Worm (Caenorhabditis elegans) whole organism, L2 larva: ENCODE measurements around the gene F26F12.8.

ENCODE experiments used
- C34F6.9 ChIP-seq: fragments of 150-350 bp; optimal IDR thresholded peaks from 2 replicates; lab custom pipeline; 2014; ENCODE audit warnings: missing biosample characterization, missing genetic modification characterization
- F13H6.1 ChIP-seq: sonication (generic microtip); optimal IDR thresholded peaks from 2 replicates; lab custom pipeline; 2016; ENCODE audit warnings: missing genetic modification characterization, missing compliant biosample characterization
- R02D3.7 ChIP-seq: fragments of 150-350 bp; optimal IDR thresholded peaks from 2 replicates; lab custom pipeline; 2014; ENCODE audit warnings: missing biosample characterization, missing genetic modification characterization
- Y55F3AM.14 ChIP-seq: fragments of 200-800 bp; sonication (Bioruptor generic); optimal IDR thresholded peaks from 2 replicates; lab custom pipeline; 2018; ENCODE audit warnings: mild to moderate bottlenecking, missing genetic modification characterization, missing compliant biosample characterization
- ZK546.5 ChIP-seq: sonication (generic microtip); optimal IDR thresholded peaks from 2 replicates; lab custom pipeline; 2017; ENCODE audit warnings: missing biosample characterization, missing genetic modification characterization
- alr-1 ChIP-seq: fragments of 150-350 bp; optimal IDR thresholded peaks from 2 replicates; lab custom pipeline; 2014; ENCODE audit warnings: missing biosample characterization, missing genetic modification characterization
- aly-2 ChIP-seq: fragments of 150-350 bp; optimal IDR thresholded peaks from 2 replicates; lab custom pipeline; 2014; ENCODE audit warnings: missing biosample characterization, missing genetic modification characterization
- ama-1 ChIP-seq: fragments of 150-350 bp; optimal IDR thresholded peaks from 2 replicates; lab custom pipeline; 2018; ENCODE audit warnings: inconsistent platforms
- blmp-1 ChIP-seq: sonication (generic microtip); optimal IDR thresholded peaks from 2 replicates; lab custom pipeline; 2017; ENCODE audit warnings: missing genetic modification characterization, mild to moderate bottlenecking, missing compliant biosample characterization, antibody characterized with exemption, moderate library complexity; ENCODE audit not compliant: insufficient read depth
- ceh-16 ChIP-seq: fragments of 150-350 bp; optimal IDR thresholded peaks from 2 replicates; lab custom pipeline; 2014; ENCODE audit warnings: missing biosample characterization, missing genetic modification characterization
- ceh-82 ChIP-seq: fragments of 150-350 bp; optimal IDR thresholded peaks from 2 replicates; lab custom pipeline; 2014; ENCODE audit warnings: missing biosample characterization, missing genetic modification characterization
- crh-2 ChIP-seq: sonication (generic microtip); optimal IDR thresholded peaks from 2 replicates; lab custom pipeline; 2017; ENCODE audit warnings: missing biosample characterization, missing genetic modification characterization
- dmd-4 ChIP-seq: sonication (generic microtip); optimal IDR thresholded peaks from 2 replicates; lab custom pipeline; 2017; ENCODE audit warnings: missing biosample characterization, missing genetic modification characterization
- egl-27 ChIP-seq: sonication (generic microtip); optimal IDR thresholded peaks from 3 replicates; lab custom pipeline; 2017; ENCODE audit warnings: missing biosample characterization, missing genetic modification reagents, missing genetic modification characterization
- elt-1 ChIP-seq: fragments of 150-350 bp; optimal IDR thresholded peaks from 2 replicates; lab custom pipeline; 2014; ENCODE audit warnings: missing biosample characterization, missing genetic modification characterization
- elt-3 ChIP-seq: sonication (generic microtip); optimal IDR thresholded peaks from 2 replicates; lab custom pipeline; 2017; ENCODE audit warnings: missing biosample characterization, missing genetic modification characterization
- fos-1 ChIP-seq: fragments of 150-350 bp; optimal IDR thresholded peaks from 2 replicates; lab custom pipeline; 2014; ENCODE audit warnings: missing biosample characterization, missing genetic modification characterization
- gmeb-1 ChIP-seq: fragments of 150-350 bp; optimal IDR thresholded peaks from 2 replicates; lab custom pipeline; 2014; ENCODE audit warnings: missing biosample characterization, missing genetic modification characterization
- lin-11 ChIP-seq: fragments of 150-350 bp; sonication (generic microtip); optimal IDR thresholded peaks from 2 replicates; lab custom pipeline; 2014; ENCODE audit warnings: missing biosample characterization, missing genetic modification characterization, inconsistent platforms, mixed read lengths
- lin-13 ChIP-seq: fragments of 150-350 bp; optimal IDR thresholded peaks from 2 replicates; lab custom pipeline; 2014; ENCODE audit warnings: missing biosample characterization, missing genetic modification reagents, missing genetic modification characterization
- lin-39 ChIP-seq: fragments of 150-350 bp; optimal IDR thresholded peaks from 2 replicates; lab custom pipeline; 2014; ENCODE audit warnings: missing biosample characterization, missing genetic modification reagents, missing genetic modification characterization
- lsy-2 ChIP-seq, 2 experiments: fragments of 150-350 bp in 1 of 2; sonication (generic microtip) in 1 of 2; optimal IDR thresholded peaks; 2 replicates each; lab custom pipeline; 2014 to 2017; ENCODE audit warnings: missing biosample characterization in 2 of 2, missing genetic modification characterization in 2 of 2
- mab-5 ChIP-seq: fragments of 150-350 bp; optimal IDR thresholded peaks from 2 replicates; lab custom pipeline; 2014; ENCODE audit warnings: missing biosample characterization, missing genetic modification characterization
- mbf-1 ChIP-seq: sonication (generic microtip); optimal IDR thresholded peaks from 2 replicates; lab custom pipeline; 2017; ENCODE audit warnings: missing biosample characterization, missing genetic modification characterization
- mdl-1 ChIP-seq, 2 experiments: fragments of 150-350 bp in 1 of 2; sonication (generic microtip) in 1 of 2; optimal IDR thresholded peaks; 2 replicates each; lab custom pipeline; 2017; ENCODE audit warnings: missing biosample characterization in 2 of 2, missing genetic modification characterization in 2 of 2
- nhr-10 ChIP-seq: sonication (generic microtip); optimal IDR thresholded peaks from 2 replicates; lab custom pipeline; 2017; ENCODE audit warnings: missing biosample characterization, missing genetic modification characterization
- nhr-11 ChIP-seq: fragments of 150-350 bp; optimal IDR thresholded peaks from 2 replicates; lab custom pipeline; 2014; ENCODE audit warnings: missing biosample characterization, missing genetic modification characterization
- nhr-12 ChIP-seq: fragments of 150-350 bp; optimal IDR thresholded peaks from 2 replicates; lab custom pipeline; 2014; ENCODE audit warnings: missing biosample characterization, missing genetic modification characterization
- nhr-129 ChIP-seq: fragments of 150-350 bp; optimal IDR thresholded peaks from 2 replicates; lab custom pipeline; 2014; ENCODE audit warnings: missing biosample characterization, missing genetic modification characterization
- nhr-21 ChIP-seq: fragments of 150-350 bp; optimal IDR thresholded peaks from 2 replicates; lab custom pipeline; 2014; ENCODE audit warnings: missing biosample characterization, missing genetic modification characterization
- nhr-23 ChIP-seq: fragments of 150-350 bp; optimal IDR thresholded peaks from 2 replicates; lab custom pipeline; 2014; ENCODE audit warnings: missing biosample characterization, missing genetic modification reagents, missing genetic modification characterization
- nhr-237 ChIP-seq: fragments of 150-350 bp; optimal IDR thresholded peaks from 2 replicates; lab custom pipeline; 2014; ENCODE audit warnings: missing biosample characterization, missing genetic modification characterization
- nhr-25 ChIP-seq: fragments of 150-350 bp; sonication (generic microtip); optimal IDR thresholded peaks from 3 replicates; lab custom pipeline; 2014; ENCODE audit warnings: missing biosample characterization, missing genetic modification characterization
- nhr-6 ChIP-seq: fragments of 150-350 bp; optimal IDR thresholded peaks from 2 replicates; lab custom pipeline; 2014; ENCODE audit warnings: missing biosample characterization, missing genetic modification characterization
- nhr-77 ChIP-seq: fragments of 150-350 bp; optimal IDR thresholded peaks from 2 replicates; lab custom pipeline; 2014; ENCODE audit warnings: missing biosample characterization, missing genetic modification characterization
- peb-1 ChIP-seq: fragments of 150-350 bp; optimal IDR thresholded peaks from 2 replicates; lab custom pipeline; 2014; ENCODE audit warnings: missing biosample characterization, missing genetic modification characterization
- sem-4 ChIP-seq: fragments of 150-350 bp; optimal IDR thresholded peaks from 2 replicates; lab custom pipeline; 2014; ENCODE audit warnings: missing biosample characterization, missing genetic modification reagents, missing genetic modification characterization
- skn-1 ChIP-seq: sonication (generic microtip); optimal IDR thresholded peaks from 2 replicates; lab custom pipeline; 2017; ENCODE audit warnings: missing biosample characterization, missing genetic modification characterization
- sma-3 ChIP-seq: sonication (generic microtip); optimal IDR thresholded peaks from 2 replicates; lab custom pipeline; 2016; ENCODE audit warnings: missing genetic modification reagents, missing genetic modification characterization, missing compliant biosample characterization
- sma-9 ChIP-seq, 2 experiments: fragments of 150-350 bp in 1 of 2; sonication (generic microtip) in 1 of 2; optimal IDR thresholded peaks; 2 replicates each; lab custom pipeline; 2014 to 2016; ENCODE audit warnings: missing genetic modification characterization in 2 of 2, mild to moderate bottlenecking in 1 of 2, missing biosample characterization in 1 of 2, missing compliant biosample characterization in 1 of 2, missing genetic modification reagents in 1 of 2, moderate library complexity in 1 of 2
- snpc-4 ChIP-seq: fragments of 150-350 bp; optimal IDR thresholded peaks from 2 replicates; lab custom pipeline; 2014; ENCODE audit warnings: missing biosample characterization, missing genetic modification characterization
- unc-39 ChIP-seq: fragments of 150-350 bp; optimal IDR thresholded peaks from 2 replicates; lab custom pipeline; 2014; ENCODE audit warnings: missing biosample characterization, missing genetic modification characterization
- unc-55 ChIP-seq: fragments of 150-350 bp; sonication (generic microtip); optimal IDR thresholded peaks from 3 replicates; lab custom pipeline; 2014; ENCODE audit warnings: missing biosample characterization, missing genetic modification reagents, missing genetic modification characterization
- unc-62 ChIP-seq: fragments of 150-350 bp; optimal IDR thresholded peaks from 2 replicates; lab custom pipeline; 2014; ENCODE audit warnings: missing biosample characterization, missing genetic modification reagents, missing genetic modification characterization
- zag-1 ChIP-seq: fragments of 150-350 bp; optimal IDR thresholded peaks from 2 replicates; lab custom pipeline; 2014; ENCODE audit warnings: missing biosample characterization, missing genetic modification characterization
- ztf-1 ChIP-seq: fragments of 200-800 bp; sonication (Bioruptor generic); conservative IDR thresholded peaks from 2 replicates; pipeline ENCODE4 v1.3.6; 2022; ENCODE audit warnings: missing genetic modification characterization, missing compliant biosample characterization
- ztf-11 ChIP-seq: sonication (generic microtip); optimal IDR thresholded peaks from 2 replicates; lab custom pipeline; 2017; ENCODE audit warnings: missing biosample characterization, missing genetic modification characterization
- ztf-4 ChIP-seq: fragments of 150-350 bp; optimal IDR thresholded peaks from 2 replicates; lab custom pipeline; 2014; ENCODE audit warnings: missing biosample characterization, missing genetic modification characterization

Gene F26F12.8

DNA sequence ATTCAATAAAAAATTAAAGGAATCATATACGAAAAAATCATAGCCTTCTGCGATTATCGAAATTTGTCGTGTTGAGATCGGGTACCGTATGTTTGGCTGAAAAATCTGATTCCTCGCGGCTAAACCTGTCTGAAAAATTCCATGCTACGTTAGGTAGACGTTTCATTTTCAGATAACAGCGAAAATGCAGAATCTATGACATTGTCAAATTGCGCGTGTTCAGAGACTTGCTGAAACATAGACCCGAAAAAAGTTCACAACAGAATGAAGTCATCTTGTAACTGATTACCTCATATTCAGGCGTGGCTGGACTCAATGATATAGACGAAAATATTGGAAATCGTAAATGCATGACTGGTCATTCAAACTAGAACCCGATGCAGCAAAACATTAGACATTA, 28.8 kb downstream of the F26F12.8 start, which contains the start of gene srh-76:
Gene srh-76 (plus strand): TSS at position 301 of the 400 bp plus-strand sequence.
- TF ChIP-seq ceh-82 (no peak), Y55F3AM.14 (no peak), ZK546.5 (tag; lab: Kevin White, UChicago) (no peak), unc-62 (GFP tag; lab: Kevin White, UChicago) (no peak), ama-1 (no peak), lin-39 (tag; lab: Kevin White, UChicago) (no peak), blmp-1 (no peak)

DNA sequence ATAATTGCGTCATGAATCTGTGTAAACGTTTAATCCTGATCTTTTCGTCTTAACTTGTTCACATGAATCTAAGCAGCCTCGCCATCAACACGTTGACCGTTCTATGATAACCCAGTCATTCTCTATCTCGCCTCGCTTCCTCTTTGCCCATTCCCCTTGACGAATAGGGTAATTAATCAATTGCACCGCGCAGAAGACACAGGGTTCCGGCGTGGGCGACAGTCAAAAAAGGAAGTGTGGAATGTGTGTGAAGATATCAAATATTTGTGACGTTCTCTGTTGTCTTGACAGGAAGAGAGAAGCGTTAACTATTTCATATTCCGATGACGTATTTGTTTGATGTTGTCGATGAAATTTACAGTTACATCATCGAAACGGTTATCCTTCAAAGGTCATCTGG, 29.5 kb downstream of the F26F12.8 start:
- TF ChIP-seq ztf-1 = no peak
- TF ChIP-seq gmeb-1 (tag; lab: Kevin White, UChicago) = no peak
- TF ChIP-seq aly-2 (tag; lab: Kevin White, UChicago) = no peak
- peak; percentile 55 for TF ChIP-seq Y55F3AM.14
- no peak for TF ChIP-seq nhr-12 (tag; lab: Kevin White, UChicago)
- TF ChIP-seq C34F6.9 (tag; lab: Kevin White, UChicago) = no peak
- no peak for TF ChIP-seq lin-11 (tag; lab: Kevin White, UChicago)
- TF ChIP-seq lsy-2 (tag; optimal IDR thresholded peaks at IDR 0.05; lab: Kevin White, UChicago) = no peak
- TF ChIP-seq alr-1 = no peak
- TF ChIP-seq nhr-23 = no peak
- TF ChIP-seq unc-39 (tag; lab: Kevin White, UChicago) = no peak
- TF ChIP-seq ztf-4 (tag; lab: Kevin White, UChicago) = no peak
- TF ChIP-seq nhr-10 = no peak
- no peak for TF ChIP-seq ama-1
- no peak for TF ChIP-seq nhr-237 (tag; lab: Kevin White, UChicago)
- TF ChIP-seq zag-1 (tag; lab: Kevin White, UChicago) = no peak
- peak; percentile 23 for TF ChIP-seq crh-2 (tag; lab: Kevin White, UChicago)
- TF ChIP-seq lin-39 (tag; lab: Kevin White, UChicago) = no peak
- no peak for TF ChIP-seq skn-1 (tag; lab: Kevin White, UChicago)
- no peak for TF ChIP-seq ztf-11 (tag; lab: Kevin White, UChicago)
- TF ChIP-seq unc-62 (GFP tag; lab: Kevin White, UChicago) = no peak
- TF ChIP-seq fos-1 = peak; percentile 12
- TF ChIP-seq lin-13 (GFP tag; lab: Kevin White, UChicago) = no peak
- peak; percentile 85 for TF ChIP-seq sma-9 (GFP tag; optimal IDR thresholded peaks at IDR 0.05; lab: Kevin White, UChicago)
- TF ChIP-seq sma-9 (tag; optimal IDR thresholded peaks at IDR 0.05; lab: Kevin White, UChicago) = no peak
- no peak for TF ChIP-seq F13H6.1 (tag; lab: Kevin White, UChicago)
- peak; percentile 8 for TF ChIP-seq sem-4 (tag; lab: Kevin White, UChicago)
- no peak for TF ChIP-seq nhr-77 (tag; lab: Kevin White, UChicago)
- TF ChIP-seq mdl-1 (tag; optimal IDR thresholded peaks at IDR 0.05; lab: Kevin White, UChicago) = no peak
- no peak for TF ChIP-seq elt-3 (tag; lab: Kevin White, UChicago)
- no peak for TF ChIP-seq elt-1 (tag; lab: Kevin White, UChicago)
- TF ChIP-seq blmp-1 = peak; percentile 70
- no peak for TF ChIP-seq ZK546.5 (tag; lab: Kevin White, UChicago)
- TF ChIP-seq sma-3 = peak; percentile 89
- TF ChIP-seq dmd-4 = no peak
- no peak for TF ChIP-seq nhr-6 (tag; lab: Kevin White, UChicago)
- no peak for TF ChIP-seq R02D3.7 (tag; lab: Kevin White, UChicago)
- TF ChIP-seq ceh-82 = no peak
- TF ChIP-seq nhr-129 (tag; lab: Kevin White, UChicago) = peak; percentile 33
- TF ChIP-seq peb-1 (tag; lab: Kevin White, UChicago) = no peak
- TF ChIP-seq nhr-25 = peak; percentile 93
- no peak for TF ChIP-seq snpc-4 (tag; lab: Kevin White, UChicago)
- TF ChIP-seq egl-27 = peak; percentile 50
- TF ChIP-seq mbf-1 = no peak
- peak; percentile 94 for TF ChIP-seq nhr-21
- no peak for TF ChIP-seq ceh-16 (tag; lab: Kevin White, UChicago)
- TF ChIP-seq unc-55 (GFP tag; lab: Kevin White, UChicago) = no peak
- TF ChIP-seq nhr-11 (tag; lab: Kevin White, UChicago) = no peak
- TF ChIP-seq mab-5 = peak; percentile 47
- TF ChIP-seq, all 48 proteins: peak for 12
